Fruit fly (Drosophila melanogaster): ENCODE data around the gene CG32075.

DNA sequence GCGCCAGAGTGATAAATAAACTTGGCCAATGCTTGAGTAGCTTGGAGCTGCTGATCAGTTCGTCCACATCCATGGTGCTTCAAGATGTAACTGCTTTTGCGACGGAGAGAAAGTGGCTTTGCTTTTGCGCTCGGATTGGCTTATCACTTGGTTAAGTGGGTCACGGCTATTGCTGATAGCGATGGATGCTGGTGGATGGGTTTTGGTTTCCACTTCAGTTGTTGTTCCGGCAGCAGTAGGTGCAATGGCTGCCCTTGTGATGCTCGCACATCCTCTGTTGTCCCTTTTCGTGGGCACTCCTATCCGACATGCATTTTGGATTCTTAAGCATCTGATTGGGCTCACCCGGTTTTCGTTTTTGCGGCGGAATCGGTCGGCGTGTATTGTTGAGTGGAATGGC lies 29.5 kb upstream of the CG32075 start:
- TF ChIP-seq CG12768 (GFP tag; optimal IDR thresholded peaks at IDR 0.05) (no peak), cic (GFP tag; optimal IDR thresholded peaks at IDR 0.05) (no peak), kay (GFP tag; ENCODE audit: borderline replicate concordance) (no peak), bab1 (GFP tag; optimal IDR thresholded peaks at IDR 0.05) (no peak), CG11617 (GFP tag; optimal IDR thresholded peaks at IDR 0.05) (no peak), CG5204 (GFP tag; optimal IDR thresholded peaks at IDR 0.05) (no peak), CG7045 (GFP tag; optimal IDR thresholded peaks at IDR 0.05) (no peak), toe (GFP tag; optimal IDR thresholded peaks at IDR 0.05) (no peak), CG14711 (tag; optimal IDR thresholded peaks at IDR 0.05) (no peak), Clk (GFP tag; optimal IDR thresholded peaks at IDR 0.05) (no peak), pad (GFP tag; optimal IDR thresholded peaks at IDR 0.05) (no peak), tj (GFP tag; optimal IDR thresholded peaks at IDR 0.05) (no peak), ovo (GFP tag; optimal IDR thresholded peaks at IDR 0.05) (no peak), cnc (optimal IDR thresholded peaks at IDR 0.05) (no peak)

Measured in whole organism, adult.